Worm (Caenorhabditis elegans) whole organism, young adult: Measurements from ENCODE around the gene calu-1.

Experiments
- F22D6.2 ChIP-seq: sonication (generic microtip); optimal IDR thresholded peaks from 2 replicates; lab custom pipeline; 2016; ENCODE audit warnings: mild to moderate bottlenecking, missing genetic modification characterization, missing compliant biosample characterization
- F49E8.2 ChIP-seq: sonication (generic microtip); optimal IDR thresholded peaks from 3 replicates; lab custom pipeline; 2017; ENCODE audit warnings: missing genetic modification characterization, mild to moderate bottlenecking, missing compliant biosample characterization, antibody characterized with exemption, moderate library complexity; ENCODE audit not compliant: insufficient read depth
- aptf-3 ChIP-seq: fragments of 200-800 bp; sonication (Bioruptor generic); IDR thresholded peaks from 2 replicates; pipeline ENCODE4 v1.3.6; 2022; ENCODE audit warnings: missing genetic modification characterization, missing compliant biosample characterization
- attf-5 ChIP-seq: fragments of 200-800 bp; sonication (Bioruptor generic); optimal IDR thresholded peaks from 2 replicates; lab custom pipeline; 2018; ENCODE audit warnings: mild to moderate bottlenecking, missing genetic modification characterization, missing compliant biosample characterization
- cebp-2 ChIP-seq: fragments of 200-800 bp; sonication (Bioruptor generic); IDR thresholded peaks from 2 replicates; pipeline ENCODE4 v1.3.6; 2022; ENCODE audit warnings: missing genetic modification characterization, missing compliant biosample characterization
- die-1 ChIP-seq: sonication (generic microtip); optimal IDR thresholded peaks from 2 replicates; lab custom pipeline; 2016; ENCODE audit warnings: missing genotype, mild to moderate bottlenecking, missing genetic modification characterization, missing compliant biosample characterization
- mxl-1 ChIP-seq: sonication (generic microtip); optimal IDR thresholded peaks from 2 replicates; lab custom pipeline; 2016; ENCODE audit warnings: missing genetic modification characterization, missing compliant biosample characterization
- nhr-90 ChIP-seq: sonication (generic microtip); optimal IDR thresholded peaks from 2 replicates; lab custom pipeline; 2016; ENCODE audit warnings: missing genotype, mild to moderate bottlenecking, missing genetic modification characterization, missing compliant biosample characterization
- unc-62 ChIP-seq: fragments of 150-350 bp; optimal IDR thresholded peaks from 2 replicates; lab custom pipeline; 2014; ENCODE audit warnings: missing biosample characterization, missing genetic modification reagents, missing genetic modification characterization
- ztf-6 ChIP-seq: fragments of 200-800 bp; sonication (Bioruptor generic); IDR thresholded peaks from 2 replicates; pipeline ENCODE4 v1.3.6; 2022; ENCODE audit warnings: missing genetic modification reagents, missing genetic modification characterization, missing compliant biosample characterization

DNA sequence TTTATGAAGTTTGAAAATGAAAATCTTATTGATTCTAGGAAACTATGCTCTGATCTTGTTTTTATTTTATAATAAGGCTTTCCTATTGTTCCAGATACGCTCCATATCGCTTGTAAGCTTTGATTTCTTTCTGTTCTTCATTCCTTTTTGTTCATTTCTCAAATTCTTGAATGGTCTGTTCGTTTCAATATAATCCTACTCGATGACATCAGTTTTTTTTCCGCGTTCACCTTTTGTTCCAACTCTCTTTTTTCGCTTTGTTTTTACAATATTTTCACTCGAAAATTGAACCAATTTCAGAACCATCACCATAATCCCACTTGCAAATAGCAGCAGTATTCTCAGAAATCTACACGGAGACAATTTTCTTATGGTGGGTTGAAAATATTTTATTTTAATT is 23.0 kb downstream of the calu-1 start, which contains the start of gene tyra-3:
- no peak for TF ChIP-seq attf-5 (GFP tag; lab: Kevin White, UChicago)
- TF ChIP-seq aptf-3 (GFP tag; lab: Robert Waterston, UW) = no peak
- TF ChIP-seq cebp-2 (GFP tag; lab: Robert Waterston, UW) = no peak
- no peak for TF ChIP-seq nhr-90 (tag; lab: Kevin White, UChicago)
- no peak for TF ChIP-seq F49E8.2 (tag; lab: Kevin White, UChicago)
- no peak for TF ChIP-seq ztf-6 (GFP tag; lab: Robert Waterston, UW)
- TF ChIP-seq unc-62 (GFP tag; lab: Kevin White, UChicago) = no peak
- no peak for TF ChIP-seq die-1 (tag; lab: Kevin White, UChicago)
- no peak for TF ChIP-seq F22D6.2 (tag; lab: Kevin White, UChicago)
- TF ChIP-seq mxl-1 (tag; lab: Kevin White, UChicago) = no peak
